Fruit fly (Drosophila melanogaster) whole organism, pupa: ENCODE results near the gene CG31141.
A peak's percentile ranks its signal among the peaks of the same experiment; 100 is the strongest.

Experiments used
- CG12605 ChIP-seq: fragments of 200-800 bp; sonication (Bioruptor generic); IDR thresholded peaks from 2 replicates; pipeline ENCODE4 v1.3.6; 2022; ENCODE audit warnings: missing biosample characterization, missing genetic modification characterization
- CG13204 ChIP-seq: fragments of 200-800 bp; sonication (Bioruptor generic); optimal IDR thresholded peaks from 2 replicates; lab custom pipeline; 2018; ENCODE audit warnings: missing biosample characterization, mild to moderate bottlenecking, missing genetic modification characterization, moderate library complexity
- CG34367 ChIP-seq: fragments of 200-800 bp; sonication (Bioruptor generic); optimal IDR thresholded peaks from 2 replicates; lab custom pipeline; 2018; ENCODE audit warnings: missing biosample characterization, mild to moderate bottlenecking, missing genetic modification characterization
- CG8159 ChIP-seq: fragments of 200-800 bp; sonication (Bioruptor generic); optimal IDR thresholded peaks from 3 replicates; lab custom pipeline; 2018; ENCODE audit warnings: missing biosample characterization, mild to moderate bottlenecking, missing genetic modification characterization, moderate library complexity
- D1 ChIP-seq: fragments of 200-800 bp; sonication (Bioruptor generic); optimal IDR thresholded peaks from 2 replicates; lab custom pipeline; 2018; ENCODE audit warnings: missing biosample characterization, mild to moderate bottlenecking, missing genetic modification characterization, moderate library complexity
- Ets98B ChIP-seq: fragments of 200-800 bp; sonication (Bioruptor generic); IDR thresholded peaks from 2 replicates; pipeline ENCODE4 v1.3.6; 2022; ENCODE audit warnings: missing biosample characterization, missing genetic modification characterization
- fd96Ca ChIP-seq: fragments of 200-800 bp; sonication (Bioruptor generic); IDR thresholded peaks from 3 replicates; pipeline ENCODE4 v1.3.6; 2022; ENCODE audit warnings: missing biosample characterization, missing genetic modification characterization

dm6 chr3R:23877606-23878317, 45.3 kb upstream of the CG31141 start:
- no peak for TF ChIP-seq fd96Ca
- TF ChIP-seq CG34367 (tag; lab: Kevin White, UChicago): no peak
- no peak for TF ChIP-seq D1 (tag; lab: Kevin White, UChicago)
- TF ChIP-seq CG8159 (tag; lab: Kevin White, UChicago): no peak
- TF ChIP-seq Ets98B: peak; percentile 22; the same call in 1 of the 2 replicates
- TF ChIP-seq CG13204 (GFP tag; lab: Kevin White, UChicago): peak; percentile 87
- no peak for TF ChIP-seq CG12605 (GFP tag; lab: Robert Waterston, UW)
